Worm (Caenorhabditis elegans) whole organism, L3 larva: Measurements from ENCODE around the gene srh-195.

Experiments
- ama-1 ChIP-seq: fragments of 150-350 bp; optimal IDR thresholded peaks from 2 replicates; lab custom pipeline; 2018
- elt-1 ChIP-seq: fragments of 150-350 bp; optimal IDR thresholded peaks from 2 replicates; lab custom pipeline; 2014; ENCODE audit warnings: missing biosample characterization, missing genetic modification characterization
- nfya-1 ChIP-seq: sonication (generic microtip); optimal IDR thresholded peaks from 2 replicates; lab custom pipeline; 2017; ENCODE audit warnings: missing genetic modification characterization, mild to moderate bottlenecking, missing compliant biosample characterization, antibody characterized with exemption, moderate library complexity; ENCODE audit not compliant: insufficient read depth
- pha-4 ChIP-seq: fragments of 150-350 bp; optimal IDR thresholded peaks from 2 replicates; lab custom pipeline; 2014; ENCODE audit warnings: missing biosample characterization, missing genetic modification reagents, missing genetic modification characterization
- pqm-1 ChIP-seq: fragments of 150-350 bp; optimal IDR thresholded peaks from 2 replicates; lab custom pipeline; 2017; ENCODE audit warnings: missing biosample characterization, missing genetic modification characterization, inconsistent platforms
- unc-62 ChIP-seq: fragments of 150-350 bp; sonication (generic microtip); optimal IDR thresholded peaks from 4 replicates; lab custom pipeline; 2014; ENCODE audit warnings: missing biosample characterization, missing genetic modification reagents, missing genetic modification characterization
- ztf-11 ChIP-seq: fragments of 150-350 bp; optimal IDR thresholded peaks from 2 replicates; lab custom pipeline; 2014; ENCODE audit warnings: missing biosample characterization, missing genetic modification characterization

- no peak for TF ChIP-seq ama-1
- no peak for TF ChIP-seq elt-1 (tag; lab: Kevin White, UChicago)
- TF ChIP-seq unc-62 = no peak
- no peak for TF ChIP-seq nfya-1
- TF ChIP-seq pha-4 = no peak
- no peak for TF ChIP-seq ztf-11 (tag; lab: Kevin White, UChicago)
- no peak for TF ChIP-seq pqm-1 (tag; lab: Kevin White, UChicago)
These were observed 30.2 kb upstream of the srh-195 start, which contains the start of gene C40A11.2 for ce11 chrII:2146900-2147375.
